Fruit fly (Drosophila melanogaster) whole organism, prepupa: Measurements from ENCODE around the gene Nse1.
A peak's percentile ranks its signal among the peaks of the same experiment; 100 is the strongest.

Experiments
- CG10631 ChIP-seq: fragments of 200-800 bp; sonication (Bioruptor generic); optimal IDR thresholded peaks from 2 replicates; lab custom pipeline; 2016; ENCODE audit warnings: missing biosample characterization, missing genetic modification characterization
- CG4318 ChIP-seq: fragments of 200-800 bp; sonication (Bioruptor generic); optimal IDR thresholded peaks from 3 replicates; lab custom pipeline; 2017; ENCODE audit warnings: missing biosample characterization, mild to moderate bottlenecking, missing genetic modification characterization
- Eip93F ChIP-seq: fragments of 200-800 bp; sonication (Bioruptor generic); optimal IDR thresholded peaks from 2 replicates; lab custom pipeline; 2016; ENCODE audit warnings: missing biosample characterization, mild to moderate bottlenecking, missing genetic modification characterization
- Sox102F ChIP-seq: fragments of 200-800 bp; sonication (Bioruptor generic); optimal IDR thresholded peaks from 2 replicates; lab custom pipeline; 2016; ENCODE audit warnings: missing biosample characterization, mild to moderate bottlenecking, missing genetic modification characterization
- esn ChIP-seq: fragments of 200-800 bp; sonication (Bioruptor generic); optimal IDR thresholded peaks from 2 replicates; lab custom pipeline; 2016; ENCODE audit warnings: missing biosample characterization, mild to moderate bottlenecking, missing genetic modification characterization, moderate library complexity
- fkh ChIP-seq: fragments of 200-800 bp; sonication (Bioruptor generic); optimal IDR thresholded peaks from 3 replicates; lab custom pipeline; 2017; ENCODE audit warnings: missing biosample characterization, mild to moderate bottlenecking, missing genetic modification characterization, moderate library complexity
- svp ChIP-seq: fragments of 200-800 bp; sonication (Bioruptor generic); peaks from one replicate; lab custom pipeline; 2016; ENCODE audit warnings: missing biosample characterization, missing genetic modification characterization
- vri ChIP-seq: fragments of 200-800 bp; sonication (Bioruptor generic); optimal IDR thresholded peaks from 3 replicates; lab custom pipeline; 2016; ENCODE audit warnings: missing biosample characterization, mild to moderate bottlenecking, missing genetic modification characterization

The Nse1 gene

DNA sequence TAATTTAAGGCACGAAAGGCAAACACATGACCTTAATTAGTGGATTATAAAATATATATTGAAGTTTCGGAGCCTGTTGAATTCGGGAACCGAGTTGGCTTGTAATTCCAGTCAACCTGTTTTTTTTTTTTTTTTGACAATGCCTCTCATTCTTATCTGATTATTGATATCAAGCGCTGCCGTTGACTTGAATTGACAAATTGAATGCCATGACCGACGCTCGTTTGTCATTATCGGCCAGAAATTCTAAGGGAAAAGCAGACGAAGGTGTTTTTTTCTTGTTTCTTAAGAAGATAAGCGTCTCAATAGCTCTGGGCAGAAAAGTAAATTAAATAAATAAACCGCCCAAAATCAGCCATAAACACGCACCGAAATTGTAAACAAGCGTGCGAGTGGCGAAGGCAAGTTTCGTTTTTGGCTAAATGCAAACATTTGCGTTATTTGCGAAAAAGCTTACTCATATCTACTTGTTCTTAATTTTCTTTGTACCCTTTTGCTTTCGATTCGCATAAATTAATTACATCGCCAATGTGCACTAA lies 34.1 kb downstream of the Nse1 start:
- TF ChIP-seq Eip93F (peak; percentile 14), esn (peak; percentile 9), fkh (peak; percentile 81), vri (GFP tag; lab: Kevin White, UChicago) (peak; percentile 39), svp (GFP tag; lab: Kevin White, UChicago) (peak; percentile 42), CG10631 (GFP tag; lab: Kevin White, UChicago) (no peak), CG4318 (GFP tag; lab: Kevin White, UChicago) (no peak)

DNA sequence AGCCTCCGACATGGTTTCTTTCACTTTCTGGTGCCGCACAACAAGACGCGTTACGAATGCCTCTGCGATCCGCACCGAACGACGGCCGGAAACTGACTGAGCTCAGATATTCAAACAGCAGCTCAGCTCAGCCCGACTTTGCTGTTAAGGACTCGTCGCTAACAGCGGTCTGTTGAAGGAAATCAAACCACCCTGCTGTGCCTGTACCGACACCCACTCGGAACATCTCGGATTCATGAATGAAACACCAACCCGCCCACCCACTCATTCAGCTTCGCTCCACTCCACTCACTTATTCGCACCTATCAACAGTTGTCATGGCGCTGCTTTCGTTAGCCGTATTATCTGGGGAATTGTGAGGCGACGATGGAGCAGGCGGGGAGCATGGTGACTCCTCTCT lies 45.1 kb downstream of the Nse1 start, which contains the start of gene Oatp26F:
Gene Oatp26F, minus strand, starts transcription at position 101 of the 400 bp plus-strand sequence.
- peak; percentile 12 for TF ChIP-seq svp (GFP tag; lab: Kevin White, UChicago)
- TF ChIP-seq Sox102F (GFP tag; lab: Kevin White, UChicago) = no peak
